Fruit fly (Drosophila melanogaster) S2 (cell line): ENCODE data around the gene corolla.

Source experiments
- CG8478 ChIP-seq: fragments of >200 bp; optimal IDR thresholded peaks from 2 replicates; lab custom pipeline; 2018
- CTCF ChIP-seq, 2 experiments: fragments of >200 bp; optimal IDR thresholded peaks; 2 replicates each; lab custom pipeline; 2018

- TF ChIP-seq CG8478, result no peak
- no peak for TF ChIP-seq CTCF (optimal IDR thresholded peaks at IDR 0.05; lab: Kevin White, UChicago)
Measured at dm6 chrX:17631996-17632612, at the start of gene corolla, which contains the start of gene ND-24.
